Fruit fly (Drosophila melanogaster): ENCODE data around the gene cindr.

cindr gene

dm6 chr3R:30772779-30773546, 35.5 kb upstream of the cindr start:
- TF ChIP-seq dsx (GFP tag; optimal IDR thresholded peaks at IDR 0.05; ENCODE audit: poor library complexity, severe bottlenecking) (peak; percentile 94), spab (GFP tag; optimal IDR thresholded peaks at IDR 0.05) (peak; percentile 32), Sox15 (GFP tag; optimal IDR thresholded peaks at IDR 0.05) (no peak), achi (GFP tag; optimal IDR thresholded peaks at IDR 0.05) (peak; percentile 43), salr (GFP tag; optimal IDR thresholded peaks at IDR 0.05) (no peak), OdsH (GFP tag; optimal IDR thresholded peaks at IDR 0.05) (no peak), pdm3 (GFP tag; optimal IDR thresholded peaks at IDR 0.05) (peak; percentile 7), Sox14 (GFP tag; optimal IDR thresholded peaks at IDR 0.05) (peak; percentile 78), Eip78C (GFP tag) (peak; percentile 68), CG10669 (GFP tag; optimal IDR thresholded peaks at IDR 0.05) (peak; percentile 51), topi (GFP tag; optimal IDR thresholded peaks at IDR 0.05) (peak; percentile 4), vri (GFP tag; optimal IDR thresholded peaks at IDR 0.05) (no peak), CG8319 (GFP tag; optimal IDR thresholded peaks at IDR 0.05) (peak; percentile 31), CG6808 (GFP tag; optimal IDR thresholded peaks at IDR 0.05) (peak; percentile 32), CG6163 (GFP tag; IDR thresholded peaks at IDR 0.05) (peak; percentile 47; the same call in 1 of the 3 replicates), CG8119 (GFP tag; IDR thresholded peaks at IDR 0.05) (0 out of 3 replicates have a peak, but pooled peaks have one; percentile 23), CG10631 (GFP tag; optimal IDR thresholded peaks at IDR 0.05) (peak; percentile 47), Smox (GFP tag; optimal IDR thresholded peaks at IDR 0.05) (no peak), eg (GFP tag; IDR thresholded peaks at IDR 0.05) (0 out of 3 replicates have a peak, but pooled peaks have one; percentile 43), CG3032 (tag; optimal IDR thresholded peaks at IDR 0.05) (peak; percentile 35), CG6276 (GFP tag; optimal IDR thresholded peaks at IDR 0.05) (no peak), ss (GFP tag; optimal IDR thresholded peaks at IDR 0.05) (peak; percentile 8 to 34), CG3919 (GFP tag; optimal IDR thresholded peaks at IDR 0.05) (peak; percentile 58), CG7368 (GFP tag; optimal IDR thresholded peaks at IDR 0.05) (peak; percentile 24), cyc (GFP tag; optimal IDR thresholded peaks at IDR 0.05) (peak; percentile 31), net (GFP tag; optimal IDR thresholded peaks at IDR 0.05) (no peak), svp (GFP tag) (peak; percentile 95), CG16779 (tag; optimal IDR thresholded peaks at IDR 0.05) (no peak), fkh (GFP tag; optimal IDR thresholded peaks at IDR 0.05) (no peak), CG6792 (GFP tag; optimal IDR thresholded peaks at IDR 0.05) (peak; percentile 24), esn (GFP tag; optimal IDR thresholded peaks at IDR 0.05) (peak; percentile 18), Ets96B (tag; optimal IDR thresholded peaks at IDR 0.05) (peak; percentile 42), Hr4 (GFP tag; optimal IDR thresholded peaks at IDR 0.05) (no peak), Eip75B (GFP tag; optimal IDR thresholded peaks at IDR 0.05) (peak; percentile 3), Eip93F (GFP tag; optimal IDR thresholded peaks at IDR 0.05) (no peak), CG1621 (tag; optimal IDR thresholded peaks at IDR 0.05) (no peak)

dm6 chr3R:30775249-30775648, 33.2 kb upstream of the cindr start:
- no peak for TF ChIP-seq Ets21C (GFP tag; optimal IDR thresholded peaks at IDR 0.05)
- no peak for TF ChIP-seq Eip93F (GFP tag; optimal IDR thresholded peaks at IDR 0.05)
- peak; percentile 72 for TF ChIP-seq svp (GFP tag)
- TF ChIP-seq CG10631 (GFP tag; optimal IDR thresholded peaks at IDR 0.05), result peak; percentile 24
- peak; percentile 10 for TF ChIP-seq Sox102F (GFP tag; optimal IDR thresholded peaks at IDR 0.05)
- TF ChIP-seq Lpt (GFP tag; optimal IDR thresholded peaks at IDR 0.05), result no peak
- TF ChIP-seq CG32006 (GFP tag; optimal IDR thresholded peaks at IDR 0.05), result peak; percentile 44
- peak; percentile 36 for TF ChIP-seq esn (GFP tag; optimal IDR thresholded peaks at IDR 0.05)
- no peak for TF ChIP-seq fkh (GFP tag; optimal IDR thresholded peaks at IDR 0.05)
- no peak for TF ChIP-seq Sox15 (GFP tag; optimal IDR thresholded peaks at IDR 0.05)
- peak; percentile 27 for TF ChIP-seq net (GFP tag; optimal IDR thresholded peaks at IDR 0.05)
- no peak for TF ChIP-seq CG8319 (GFP tag; optimal IDR thresholded peaks at IDR 0.05)
- TF ChIP-seq CG15336 (GFP tag; IDR thresholded peaks at IDR 0.05), result peak; percentile 43; the same call in 1 of the 2 replicates
- no peak for TF ChIP-seq CG6808 (GFP tag; optimal IDR thresholded peaks at IDR 0.05)
- TF ChIP-seq Sox14 (GFP tag; optimal IDR thresholded peaks at IDR 0.05), result peak; percentile 49
- peak; percentile 15 for TF ChIP-seq OdsH (GFP tag; optimal IDR thresholded peaks at IDR 0.05)
- TF ChIP-seq fd59A (GFP tag; optimal IDR thresholded peaks at IDR 0.05), result no peak
- TF ChIP-seq CG8632 (GFP tag; optimal IDR thresholded peaks at IDR 0.05), result peak; percentile 8
- TF ChIP-seq CG11902 (GFP tag; optimal IDR thresholded peaks at IDR 0.05), result no peak
- TF ChIP-seq Hr4 (GFP tag; optimal IDR thresholded peaks at IDR 0.05), result peak; percentile 42
- peak; percentile 22 for TF ChIP-seq CG3919 (GFP tag; optimal IDR thresholded peaks at IDR 0.05)
- TF ChIP-seq salr (GFP tag; optimal IDR thresholded peaks at IDR 0.05), result no peak
- TF ChIP-seq Eip78C (GFP tag), result peak; percentile 84
- TF ChIP-seq CG6792 (GFP tag; optimal IDR thresholded peaks at IDR 0.05), result peak; percentile 10
- TF ChIP-seq Hr38 (GFP tag; optimal IDR thresholded peaks at IDR 0.05), result no peak
- TF ChIP-seq CG31627 (GFP tag; optimal IDR thresholded peaks at IDR 0.05), result peak; percentile 16
- peak; percentile 20 for TF ChIP-seq acj6 (GFP tag; optimal IDR thresholded peaks at IDR 0.05)
- peak; percentile 57; the same call in 2 of the 3 replicates for TF ChIP-seq eg (GFP tag; IDR thresholded peaks at IDR 0.05)
- peak; percentile 13 for TF ChIP-seq Eip75B (GFP tag; optimal IDR thresholded peaks at IDR 0.05)
- TF ChIP-seq CG6163 (GFP tag; IDR thresholded peaks at IDR 0.05), result peak; percentile 45; the same call in 1 of the 3 replicates
